Fruit fly (Drosophila melanogaster): ENCODE measurements around the gene Meltrin.

Meltrin gene

dm6 chr3R:14742928-14743327, 45.8 kb upstream of the Meltrin start (continued):
- no peak for TF ChIP-seq CG7928 (GFP tag; optimal IDR thresholded peaks at IDR 0.05)
- TF ChIP-seq Nf-YB (GFP tag; optimal IDR thresholded peaks at IDR 0.05): no peak
- TF ChIP-seq ERR (GFP tag; optimal IDR thresholded peaks at IDR 0.05): no peak
- peak; percentile 69 for TF ChIP-seq CG18262 (tag; optimal IDR thresholded peaks at IDR 0.05)
- no peak for TF ChIP-seq slp2 (GFP tag; optimal IDR thresholded peaks at IDR 0.05)
- TF ChIP-seq Abd-B (GFP tag; optimal IDR thresholded peaks at IDR 0.05): peak; percentile 42
- peak; percentile 57; the same call in 1 of the 2 replicates for TF ChIP-seq HLH3B (GFP tag; IDR thresholded peaks at IDR 0.05)
- peak; percentile 61 for TF ChIP-seq CG4360 (GFP tag; IDR thresholded peaks at IDR 0.05)
- no peak for TF ChIP-seq CG7271 (tag; optimal IDR thresholded peaks at IDR 0.05)
- TF ChIP-seq oc (tag; optimal IDR thresholded peaks at IDR 0.05): peak; percentile 50
- TF ChIP-seq salm (tag; optimal IDR thresholded peaks at IDR 0.05): peak; percentile 33
- no peak for TF ChIP-seq hth (optimal IDR thresholded peaks at IDR 0.05)
- TF ChIP-seq CG17328 (GFP tag; IDR thresholded peaks at IDR 0.05): peak; percentile 77
- TF ChIP-seq fd64A (GFP tag; optimal IDR thresholded peaks at IDR 0.05): no peak
- no peak for TF ChIP-seq CG1832 (GFP tag; optimal IDR thresholded peaks at IDR 0.05)
- no peak for TF ChIP-seq CG5180 (GFP tag; optimal IDR thresholded peaks at IDR 0.05)
- peak; percentile 83 for TF ChIP-seq Xrp1 (GFP tag; IDR thresholded peaks at IDR 0.05)
- peak; percentile 51; the same call in 2 of the 3 replicates for TF ChIP-seq tgo (GFP tag; IDR thresholded peaks at IDR 0.05)
- no peak for TF ChIP-seq CG6654 (GFP tag; optimal IDR thresholded peaks at IDR 0.05)
- TF ChIP-seq vfl (GFP tag; optimal IDR thresholded peaks at IDR 0.05): no peak
- peak; percentile 34 for TF ChIP-seq CG12219 (GFP tag; optimal IDR thresholded peaks at IDR 0.05)
- TF ChIP-seq CG15514 (GFP tag; optimal IDR thresholded peaks at IDR 0.05): no peak
- no peak for TF ChIP-seq Fer3 (tag; optimal IDR thresholded peaks at IDR 0.05)
- TF ChIP-seq scrt (GFP tag; optimal IDR thresholded peaks at IDR 0.05): no peak
- peak; percentile 47; the same call in 1 of the 2 replicates for TF ChIP-seq ap (GFP tag; IDR thresholded peaks at IDR 0.05)
- no peak for TF ChIP-seq kah (GFP tag; optimal IDR thresholded peaks at IDR 0.05)
- TF ChIP-seq CG7745 (tag; optimal IDR thresholded peaks at IDR 0.05): no peak
- no peak for TF ChIP-seq CG4854 (GFP tag; optimal IDR thresholded peaks at IDR 0.05)
- TF ChIP-seq Hr3 (GFP tag; optimal IDR thresholded peaks at IDR 0.05): no peak
- TF ChIP-seq wor (GFP tag; IDR thresholded peaks at IDR 0.05): peak; percentile 47
- TF ChIP-seq Dp (GFP tag; optimal IDR thresholded peaks at IDR 0.05): no peak
- TF ChIP-seq CG13775 (GFP tag; optimal IDR thresholded peaks at IDR 0.05): no peak
- TF ChIP-seq CG11695 (GFP tag; IDR thresholded peaks at IDR 0.05): 0 out of 3 replicates have a peak, but pooled peaks have one; percentile 34
- peak; percentile 63 for TF ChIP-seq esg (GFP tag; conservative IDR thresholded peaks at IDR 0.05)
- no peak for TF ChIP-seq CG15479 (GFP tag; optimal IDR thresholded peaks at IDR 0.05)
- TF ChIP-seq Opbp (GFP tag; IDR thresholded peaks at IDR 0.05; ENCODE audit: partially characterized antibody): no peak
- peak; percentile 54 for TF ChIP-seq H2.0 (GFP tag; IDR thresholded peaks at IDR 0.05)
- no peak for TF ChIP-seq twi (tag; optimal IDR thresholded peaks at IDR 0.05)
- peak; percentile 61 for TF ChIP-seq fd96Cb (tag; optimal IDR thresholded peaks at IDR 0.05)
- peak; percentile 74 for TF ChIP-seq gsb-n (tag; optimal IDR thresholded peaks at IDR 0.05)
- no peak for TF ChIP-seq hbn (GFP tag; IDR thresholded peaks at IDR 0.05; ENCODE audit: partially characterized antibody)
- no peak for TF ChIP-seq al (GFP tag; IDR thresholded peaks at IDR 0.05)
- TF ChIP-seq crol (GFP tag; IDR thresholded peaks at IDR 0.05): no peak
- no peak for TF ChIP-seq lov (optimal IDR thresholded peaks at IDR 0.05)
- TF ChIP-seq lov (GFP tag; IDR thresholded peaks at IDR 0.05): peak; percentile 78
- no peak for TF ChIP-seq CG10321 (GFP tag; IDR thresholded peaks at IDR 0.05)
- no peak for TF ChIP-seq so (GFP tag; IDR thresholded peaks at IDR 0.05)
- TF ChIP-seq CG34224 (GFP tag; IDR thresholded peaks at IDR 0.05; ENCODE audit: partially characterized antibody): no peak
- TF ChIP-seq row (GFP tag; IDR thresholded peaks at IDR 0.05): peak; percentile 75
- peak; percentile 4 for TF ChIP-seq en (GFP tag; optimal IDR thresholded peaks at IDR 0.05)
- TF ChIP-seq CG10543 (GFP tag; optimal IDR thresholded peaks at IDR 0.05): no peak
- TF ChIP-seq CG3995 (GFP tag; optimal IDR thresholded peaks at IDR 0.05): no peak

All from whole organism, embryonic.